Worm (Caenorhabditis elegans) whole organism, midembryonic: ENCODE data around the gene asb-1.

Experiments used
- T22C8.4 ChIP-seq: fragments of 200-800 bp; sonication (Bioruptor generic); IDR thresholded peaks from 2 replicates; pipeline ENCODE4 v1.3.6; 2022; ENCODE audit warnings: missing genetic modification characterization, missing compliant biosample characterization
- cog-1 ChIP-seq: sonication (generic microtip); optimal IDR thresholded peaks from 2 replicates; lab custom pipeline; 2016; ENCODE audit warnings: missing genetic modification characterization, missing compliant biosample characterization
- flt-1 ChIP-seq: fragments of 200-800 bp; sonication (Bioruptor generic); IDR thresholded peaks from 2 replicates; pipeline ENCODE4 v1.3.6; 2022; ENCODE audit warnings: missing genetic modification characterization, missing compliant biosample characterization
- klf-2 ChIP-seq: fragments of 200-800 bp; sonication (Bioruptor generic); conservative IDR thresholded peaks from 2 replicates; pipeline ENCODE4 v1.3.6; 2022; ENCODE audit warnings: missing genetic modification reagents, missing genetic modification characterization, missing compliant biosample characterization
- med-1 ChIP-seq: sonication (generic microtip); optimal IDR thresholded peaks from 2 replicates; lab custom pipeline; 2017; ENCODE audit warnings: missing genetic modification characterization, mild to moderate bottlenecking, missing compliant biosample characterization, antibody characterized with exemption, missing genetic modification reagents; ENCODE audit not compliant: insufficient read depth
- ref-1 ChIP-seq: fragments of 200-800 bp; sonication (Bioruptor generic); conservative IDR thresholded peaks from 2 replicates; pipeline ENCODE4 v1.3.6; 2022; ENCODE audit warnings: missing genetic modification reagents, missing genetic modification characterization, missing compliant biosample characterization
- tab-1 ChIP-seq: fragments of 200-800 bp; sonication (Bioruptor generic); IDR thresholded peaks from 2 replicates; pipeline ENCODE4 v1.3.6; 2022; ENCODE audit warnings: missing genetic modification characterization, missing compliant biosample characterization
- ztf-23 ChIP-seq: fragments of 200-800 bp; sonication (Bioruptor generic); IDR thresholded peaks from 2 replicates; pipeline ENCODE4 v1.3.6; 2022; ENCODE audit warnings: missing genetic modification reagents, missing genetic modification characterization, missing compliant biosample characterization
- ztf-29 ChIP-seq: fragments of 200-800 bp; sonication (Bioruptor generic); IDR thresholded peaks from 2 replicates; pipeline ENCODE4 v1.3.6; 2022; ENCODE audit warnings: missing genetic modification reagents, missing genetic modification characterization, missing compliant biosample characterization

Gene asb-1

ce11 chrIII:4581495-4581894 lies 14.1 kb downstream of the asb-1 start, which contains the start of gene F35G12.12:
Gene F35G12.12 (plus strand): TSS chrIII:4581795.
- TF ChIP-seq klf-2 (no peak), flt-1 (GFP tag; lab: Robert Waterston, UW) (no peak), med-1 (GFP tag; lab: Kevin White, UChicago) (no peak), ref-1 (GFP tag; lab: Robert Waterston, UW) (no peak), ztf-29 (no peak), cog-1 (tag; lab: Kevin White, UChicago) (no peak), ztf-23 (GFP tag; lab: Robert Waterston, UW) (no peak), T22C8.4 (GFP tag; lab: Robert Waterston, UW) (no peak), tab-1 (GFP tag; lab: Robert Waterston, UW) (no peak)

DNA sequence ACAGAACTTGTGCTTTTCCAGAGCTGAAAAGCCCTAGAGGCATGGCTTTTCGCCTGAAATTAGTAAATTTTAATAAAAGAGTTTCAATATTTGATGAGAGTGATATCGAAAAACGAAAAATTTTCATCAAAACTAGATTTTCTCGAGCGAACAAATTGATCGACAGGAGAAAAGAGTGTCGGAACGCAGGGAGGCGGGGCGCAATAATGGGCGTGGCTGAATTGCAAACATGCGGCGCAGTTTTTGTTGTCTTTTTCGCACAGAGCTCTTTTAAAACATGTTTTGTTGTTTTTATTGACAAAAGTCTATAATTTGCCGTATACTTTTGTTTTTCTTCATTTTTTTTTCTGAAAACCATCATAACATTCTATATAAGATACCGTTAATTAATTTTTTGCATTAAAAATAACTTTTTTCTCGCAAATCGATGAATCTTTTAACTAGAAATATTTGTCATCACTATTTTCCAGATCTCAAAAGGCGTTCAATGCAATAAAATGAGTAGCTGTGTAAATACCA lies 17.2 kb downstream of the asb-1 start, which contains the start of the genes sel-5 and wdr-48:
Gene sel-5 (minus strand): TSS at position 53 of the 519 bp plus-strand sequence.
Gene wdr-48 (plus strand): TSS at position 469 of the 519 bp plus-strand sequence.
- peak; percentile 12 for TF ChIP-seq cog-1 (tag; lab: Kevin White, UChicago)
- TF ChIP-seq tab-1 (GFP tag; lab: Robert Waterston, UW) = no peak
- peak; percentile 5 for TF ChIP-seq med-1 (GFP tag; lab: Kevin White, UChicago)

DNA sequence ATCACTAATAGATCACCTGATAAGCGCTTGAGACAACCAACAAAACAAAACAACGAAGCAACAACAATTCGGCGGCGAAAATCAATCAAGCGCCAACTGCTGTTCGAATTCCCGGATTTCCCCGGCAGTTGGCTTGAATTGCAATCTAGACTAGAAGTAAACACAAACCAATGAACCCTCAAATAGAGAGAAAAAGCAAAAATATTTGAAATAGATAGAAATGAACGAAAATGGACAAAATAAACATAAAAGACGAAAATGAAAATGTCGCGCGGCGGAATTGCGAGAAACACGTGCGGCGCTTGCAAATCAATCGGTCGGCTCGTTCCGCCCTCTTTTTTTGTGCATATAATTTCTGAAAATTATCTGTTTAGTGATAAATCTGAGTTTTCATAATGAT lies 27.2 kb downstream of the asb-1 start, which contains the start of gene idhg-1:
Gene idhg-1 (plus strand): TSS at position 343 of the 400 bp plus-strand sequence.
- peak; percentile 96 for TF ChIP-seq ztf-29
- TF ChIP-seq ref-1 (GFP tag; lab: Robert Waterston, UW) = peak; percentile 97
- TF ChIP-seq cog-1 (tag; lab: Kevin White, UChicago) = peak; percentile 89
- peak; percentile 100 for TF ChIP-seq med-1 (GFP tag; lab: Kevin White, UChicago)
- TF ChIP-seq klf-2 = peak; percentile 97
- TF ChIP-seq T22C8.4 (GFP tag; lab: Robert Waterston, UW) = peak; percentile 92
- TF ChIP-seq tab-1 (GFP tag; lab: Robert Waterston, UW) = peak; percentile 99
- TF ChIP-seq flt-1 (GFP tag; lab: Robert Waterston, UW) = peak; percentile 98
- TF ChIP-seq ztf-23 (GFP tag; lab: Robert Waterston, UW) = peak; percentile 98

DNA sequence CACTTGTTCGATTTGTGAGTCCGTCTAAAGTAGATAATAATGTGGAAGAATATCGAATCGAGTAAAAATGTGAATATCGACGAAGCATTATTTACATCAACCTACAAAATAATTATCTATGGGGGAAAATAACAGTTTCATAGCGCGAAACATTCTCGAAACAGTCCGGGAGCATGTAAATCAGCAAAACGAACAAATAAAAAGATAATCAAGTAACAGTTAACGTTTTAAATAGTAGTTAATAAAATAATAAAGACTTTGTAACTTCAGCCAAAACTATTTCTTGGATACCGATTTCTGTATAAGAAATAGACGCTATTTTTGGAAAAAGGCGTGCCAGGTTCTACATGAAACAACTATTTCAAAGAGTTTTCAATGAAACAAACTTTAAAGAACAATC lies 27.6 kb downstream of the asb-1 start, which contains the start of gene mlcd-1:
Gene mlcd-1 (minus strand): TSS at position 101 of the 400 bp plus-strand sequence.
- TF ChIP-seq med-1 (GFP tag; lab: Kevin White, UChicago) (no peak), klf-2 (no peak), tab-1 (GFP tag; lab: Robert Waterston, UW) (no peak), flt-1 (GFP tag; lab: Robert Waterston, UW) (no peak), cog-1 (tag; lab: Kevin White, UChicago) (no peak), T22C8.4 (GFP tag; lab: Robert Waterston, UW) (no peak)

DNA sequence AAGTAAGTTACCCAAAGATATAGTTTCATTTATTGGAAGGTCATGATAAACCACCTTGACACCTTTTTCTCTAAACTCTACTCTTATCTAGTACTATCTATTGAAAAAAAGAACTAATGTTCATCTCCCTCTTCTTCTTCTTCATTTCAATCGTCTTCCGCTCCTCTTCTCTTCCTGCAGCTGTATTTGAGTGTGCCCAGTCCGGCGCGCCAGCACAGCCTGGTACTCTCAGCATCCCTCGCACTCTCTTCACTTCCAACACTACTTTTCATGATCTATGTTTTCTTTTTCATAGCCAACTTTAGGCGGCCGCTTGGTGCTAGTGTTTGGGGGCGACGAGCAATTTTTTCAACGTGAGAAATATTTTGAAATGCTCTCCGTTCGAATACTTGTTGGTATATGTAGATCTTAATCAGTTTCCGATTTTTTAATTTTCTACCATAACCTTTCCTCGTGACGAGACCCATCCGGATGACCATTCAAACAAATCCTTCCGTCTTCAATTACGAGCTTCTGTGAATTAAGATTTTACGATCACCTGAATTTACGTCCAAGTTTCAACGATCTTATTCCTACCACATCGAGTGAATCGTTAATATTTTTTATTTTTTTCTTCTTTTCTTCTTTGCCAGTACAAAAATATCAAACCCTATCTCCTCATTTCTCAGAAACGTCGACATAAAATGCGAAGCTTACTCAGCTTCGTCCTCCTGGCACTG lies 33.4 kb downstream of the asb-1 start, which contains the start of gene pan-1:
Gene pan-1 (plus strand): TSS at position 669 of the 719 bp plus-strand sequence.
- no peak for TF ChIP-seq ref-1 (GFP tag; lab: Robert Waterston, UW)
- TF ChIP-seq ztf-29 = no peak
- TF ChIP-seq tab-1 (GFP tag; lab: Robert Waterston, UW) = no peak
- TF ChIP-seq klf-2 = no peak
- TF ChIP-seq T22C8.4 (GFP tag; lab: Robert Waterston, UW) = no peak
- TF ChIP-seq flt-1 (GFP tag; lab: Robert Waterston, UW) = no peak
- no peak for TF ChIP-seq ztf-23 (GFP tag; lab: Robert Waterston, UW)
- TF ChIP-seq cog-1 (tag; lab: Kevin White, UChicago) = no peak
- no peak for TF ChIP-seq med-1 (GFP tag; lab: Kevin White, UChicago)

DNA sequence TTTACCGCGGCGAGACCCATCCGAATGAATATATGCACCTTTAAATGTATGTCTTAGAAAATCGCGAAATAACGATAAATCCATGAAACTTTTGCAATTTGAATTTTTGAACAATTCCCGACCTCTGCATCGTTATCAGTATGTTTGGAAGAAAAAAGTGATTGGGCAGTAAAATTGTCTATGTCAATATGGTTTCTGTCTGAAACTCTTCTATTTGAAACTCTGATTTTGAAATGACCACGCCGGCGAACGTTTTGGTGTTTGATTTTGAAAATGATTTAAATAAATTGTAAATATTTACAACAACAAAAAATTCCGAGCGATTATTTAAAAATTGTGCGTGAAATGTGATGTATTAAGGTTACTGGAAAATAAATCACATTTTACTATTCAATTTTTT lies 34.3 kb downstream of the asb-1 start:
- no peak for TF ChIP-seq T22C8.4 (GFP tag; lab: Robert Waterston, UW)
- TF ChIP-seq ref-1 (GFP tag; lab: Robert Waterston, UW) = no peak
- TF ChIP-seq ztf-23 (GFP tag; lab: Robert Waterston, UW) = no peak
- TF ChIP-seq tab-1 (GFP tag; lab: Robert Waterston, UW) = no peak
- no peak for TF ChIP-seq med-1 (GFP tag; lab: Kevin White, UChicago)
- no peak for TF ChIP-seq klf-2
- TF ChIP-seq cog-1 (tag; lab: Kevin White, UChicago) = no peak
- no peak for TF ChIP-seq flt-1 (GFP tag; lab: Robert Waterston, UW)
- TF ChIP-seq ztf-29 = no peak

DNA sequence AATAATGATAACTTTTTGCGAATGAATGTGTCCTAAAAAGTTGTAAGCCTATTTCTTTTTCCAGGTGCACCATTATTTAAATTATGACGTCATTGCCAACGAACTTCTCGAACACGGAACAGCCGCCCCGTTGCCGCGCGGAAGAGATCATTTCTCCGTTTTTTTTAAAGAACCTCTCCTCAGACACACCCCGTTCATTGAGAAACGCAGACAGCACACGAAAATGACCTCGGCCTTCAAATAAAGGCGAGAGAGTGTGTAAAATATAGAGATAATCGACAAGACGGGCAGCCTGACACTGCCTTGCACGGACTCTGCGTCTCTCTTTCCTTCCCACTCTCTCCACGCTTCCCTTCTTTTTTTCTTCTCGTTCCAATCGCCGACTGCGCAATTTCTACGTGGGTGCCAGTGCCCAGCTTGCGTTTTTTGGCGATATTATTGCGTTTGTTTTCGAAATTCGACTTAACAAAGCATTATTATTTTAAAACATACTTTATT lies 35.2 kb downstream of the asb-1 start:
- no peak for TF ChIP-seq flt-1 (GFP tag; lab: Robert Waterston, UW)
- TF ChIP-seq cog-1 (tag; lab: Kevin White, UChicago) = peak; percentile 16

DNA sequence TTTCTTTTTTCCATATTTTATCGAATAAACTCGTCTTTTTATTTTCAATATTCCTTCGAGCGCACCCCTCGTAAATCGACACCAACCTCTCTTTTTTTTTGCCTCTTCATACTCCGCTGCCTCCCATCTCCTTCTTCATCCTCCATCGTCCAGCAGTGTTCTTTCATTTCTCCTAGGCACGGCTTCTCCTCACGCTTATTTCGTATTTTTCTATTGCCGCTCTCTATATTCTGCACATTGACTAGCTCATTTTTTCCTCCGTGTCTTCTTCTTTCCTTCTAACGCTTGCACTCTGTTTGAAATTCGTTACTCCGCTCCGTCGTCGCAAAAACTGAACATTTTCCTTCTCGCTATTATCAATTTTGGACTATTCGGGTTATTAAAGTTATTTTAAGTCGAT lies 40.3 kb downstream of the asb-1 start:
- TF ChIP-seq flt-1 (GFP tag; lab: Robert Waterston, UW) (no peak), ref-1 (GFP tag; lab: Robert Waterston, UW) (no peak), klf-2 (no peak), T22C8.4 (GFP tag; lab: Robert Waterston, UW) (no peak), ztf-29 (no peak), ztf-23 (GFP tag; lab: Robert Waterston, UW) (no peak), med-1 (GFP tag; lab: Kevin White, UChicago) (no peak), cog-1 (tag; lab: Kevin White, UChicago) (no peak), tab-1 (GFP tag; lab: Robert Waterston, UW) (no peak)

DNA sequence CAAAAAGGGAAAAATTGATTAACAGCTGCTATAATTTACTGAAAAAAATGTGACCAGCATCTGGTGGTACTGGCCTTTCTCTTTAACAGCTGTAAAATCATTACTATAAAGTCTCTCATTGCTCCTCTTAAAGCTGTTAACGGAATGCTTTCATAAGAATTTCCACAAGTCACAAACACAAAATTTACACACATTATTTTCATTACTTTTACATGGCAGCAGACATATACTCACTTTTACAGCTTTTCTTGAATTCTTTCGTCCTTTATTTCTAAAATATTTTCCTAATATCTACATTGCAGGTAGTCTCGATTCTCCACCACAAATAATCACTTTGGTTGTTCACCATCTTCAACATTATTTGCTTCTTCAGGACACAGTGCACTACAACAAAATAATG lies 42.3 kb downstream of the asb-1 start, which contains the start of gene imph-1:
Gene imph-1 (plus strand): TSS at position 301 of the 400 bp plus-strand sequence.
- TF ChIP-seq T22C8.4 (GFP tag; lab: Robert Waterston, UW) (no peak), ztf-23 (GFP tag; lab: Robert Waterston, UW) (no peak), cog-1 (tag; lab: Kevin White, UChicago) (no peak), ref-1 (GFP tag; lab: Robert Waterston, UW) (no peak), flt-1 (GFP tag; lab: Robert Waterston, UW) (no peak), tab-1 (GFP tag; lab: Robert Waterston, UW) (no peak), klf-2 (no peak), med-1 (GFP tag; lab: Kevin White, UChicago) (no peak), ztf-29 (no peak)
